Fruit fly (Drosophila melanogaster): ENCODE data around the gene Alp1.

Alp1 gene

DNA sequence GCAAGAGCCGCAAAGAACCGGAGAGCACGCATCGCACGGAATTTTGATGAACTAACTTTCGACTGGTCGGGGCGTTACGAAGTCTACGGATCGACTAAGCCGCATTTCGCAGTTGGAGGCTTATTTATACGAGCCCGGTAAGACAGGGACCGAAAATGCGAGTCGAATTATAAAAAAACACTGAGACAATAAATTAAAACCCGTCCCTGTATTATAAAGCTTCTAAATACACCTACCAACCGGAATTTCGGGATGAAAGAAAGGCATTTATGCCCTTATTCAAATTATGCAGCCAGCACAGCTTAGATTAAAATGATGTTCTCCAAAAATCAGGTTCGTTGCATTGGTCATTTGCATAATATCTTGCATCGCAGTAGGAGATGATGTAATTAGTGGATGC is at the start of gene Alp1:
Alp1 (minus strand) TSS at position 101 of the 400 bp plus-strand sequence.
- no peak for TF ChIP-seq noc (tag; optimal IDR thresholded peaks at IDR 0.05)

dm6 chr3L:21492723-21493316 is 48.2 kb upstream of the Alp1 start, which contains the start of the genes CG7202 and CG7519:
Gene CG7202, minus strand, starts transcription at chr3L:21492773.
Gene CG7519, plus strand, starts transcription at chr3L:21493083.
- no peak for TF ChIP-seq noc (tag; optimal IDR thresholded peaks at IDR 0.05)

DNA sequence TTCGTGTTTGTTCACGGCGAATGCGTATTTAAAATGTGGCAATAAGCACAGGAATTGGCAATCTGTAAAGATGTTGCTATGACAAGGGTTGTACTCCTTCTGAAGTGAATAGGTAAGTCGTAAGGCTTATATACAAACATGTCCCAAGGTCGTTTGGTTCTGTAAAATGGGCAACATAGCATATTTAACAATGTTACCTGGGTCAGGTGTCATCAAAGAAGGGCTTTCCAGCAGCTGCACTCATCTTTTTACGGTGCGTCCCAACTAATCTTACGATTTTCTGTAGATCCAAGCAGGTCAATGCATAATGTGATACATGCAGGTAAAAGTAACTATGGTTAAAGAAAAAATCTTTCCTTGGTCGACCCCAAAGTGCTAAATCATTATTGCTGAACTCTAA is 45.9 kb upstream of the Alp1 start, which contains the start of gene Neu2:
Neu2 (minus strand) TSS at position 101 of the 400 bp plus-strand sequence.
- no peak for TF ChIP-seq noc (tag; optimal IDR thresholded peaks at IDR 0.05)

dm6 chr3L:21483837-21484236 is 39.2 kb upstream of the Alp1 start:
- no peak for TF ChIP-seq noc (tag; optimal IDR thresholded peaks at IDR 0.05)

- TF ChIP-seq noc (tag; optimal IDR thresholded peaks at IDR 0.05), result no peak
Observed at dm6 chr3L:21482100-21482499, 37.5 kb upstream of the Alp1 start.

DNA sequence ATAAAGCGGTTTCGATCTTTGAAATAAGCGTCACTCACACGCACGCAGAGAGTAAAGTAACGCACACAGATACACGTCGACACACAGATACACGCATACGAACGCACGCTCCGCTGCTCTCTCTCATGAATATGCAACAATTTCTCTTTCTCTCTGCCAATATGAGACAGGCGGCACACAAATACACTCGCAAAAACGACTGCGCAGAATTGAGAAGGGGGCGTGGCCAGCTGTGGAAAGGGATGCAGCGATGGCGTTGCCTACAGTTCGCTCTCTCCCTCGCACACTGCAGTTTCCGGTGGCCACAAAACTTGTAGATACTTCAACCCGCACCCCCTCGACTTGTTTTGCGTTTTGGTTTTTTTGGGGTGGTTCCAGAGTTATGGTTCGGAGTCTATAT is 35.0 kb upstream of the Alp1 start:
- no peak for TF ChIP-seq noc (tag; optimal IDR thresholded peaks at IDR 0.05)

- no peak for TF ChIP-seq noc (tag; optimal IDR thresholded peaks at IDR 0.05)
Observed at dm6 chr3L:21477866-21478265, 33.2 kb upstream of the Alp1 start.

- TF ChIP-seq noc (tag; optimal IDR thresholded peaks at IDR 0.05), result no peak
Observed at dm6 chr3L:21476429-21477006, 31.9 kb upstream of the Alp1 start, which contains the start of gene croc. Gene croc, minus strand, starts transcription at chr3L:21476479.

DNA sequence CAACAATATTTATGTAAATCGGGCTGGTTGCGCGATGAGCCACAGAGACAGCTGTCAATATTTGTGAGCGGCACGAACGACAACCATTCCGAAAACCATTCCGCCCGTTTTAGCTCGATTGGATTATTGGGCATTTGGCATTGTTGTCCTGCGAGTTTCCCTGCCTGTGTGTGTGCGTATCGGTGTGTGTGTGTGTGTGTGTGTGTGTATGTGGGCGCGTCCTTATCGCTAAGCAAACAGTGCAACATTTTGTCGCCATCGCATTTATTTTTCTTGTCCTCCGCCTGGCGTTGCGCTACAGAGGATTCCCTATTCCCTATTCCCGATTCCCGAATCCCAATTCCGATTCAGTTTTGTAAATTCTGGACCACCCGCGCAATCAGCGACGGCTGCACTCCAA is 27.3 kb upstream of the Alp1 start:
- no peak for TF ChIP-seq noc (tag; optimal IDR thresholded peaks at IDR 0.05)

DNA sequence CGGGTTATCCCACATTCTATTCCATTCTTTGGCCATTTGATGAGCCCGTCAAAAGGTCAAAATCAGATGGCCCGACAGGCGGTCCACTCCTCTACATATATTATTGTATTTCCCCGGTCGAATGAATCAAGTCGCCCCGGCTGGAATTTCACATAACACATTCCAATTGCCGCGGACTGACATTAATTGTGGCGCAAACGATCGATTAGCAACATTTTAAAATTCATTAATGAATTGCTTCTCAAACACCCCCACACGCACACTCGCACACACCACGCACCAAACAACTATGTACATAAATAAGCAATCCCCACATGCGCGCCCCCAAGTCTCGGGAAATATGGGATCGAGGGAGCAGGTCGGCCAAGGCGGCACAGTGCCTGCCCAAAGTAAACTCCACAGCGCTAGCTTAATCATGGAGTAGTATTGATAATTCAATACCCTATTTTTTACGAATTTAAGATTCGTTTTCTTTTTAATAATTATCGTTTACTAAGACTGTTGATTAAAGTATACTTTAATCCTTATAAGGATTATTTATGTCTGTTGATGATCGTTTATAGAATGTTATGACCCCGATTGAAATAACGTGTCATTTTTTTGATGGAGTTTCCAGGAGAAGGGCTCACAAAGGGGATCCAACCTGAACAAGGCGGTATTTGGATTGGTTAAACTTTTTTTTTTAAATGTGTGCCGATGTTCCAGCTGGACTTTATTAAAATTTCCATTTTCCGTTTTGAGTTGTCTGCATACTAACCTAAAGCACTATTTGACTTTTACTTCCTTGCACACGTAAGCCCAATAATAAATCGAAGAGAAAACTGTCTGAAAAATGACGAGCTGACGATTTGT is 20.9 kb upstream of the Alp1 start:
- TF ChIP-seq noc (tag; optimal IDR thresholded peaks at IDR 0.05), result no peak

dm6 chr3L:21464240-21464639 is 19.6 kb upstream of the Alp1 start:
- TF ChIP-seq noc (tag; optimal IDR thresholded peaks at IDR 0.05), result no peak

- no peak for TF ChIP-seq noc (tag; optimal IDR thresholded peaks at IDR 0.05)
Observed at dm6 chr3L:21462860-21463259, 18.2 kb upstream of the Alp1 start.

dm6 chr3L:21460149-21460873 is 15.7 kb upstream of the Alp1 start:
- no peak for TF ChIP-seq noc (tag; optimal IDR thresholded peaks at IDR 0.05)

DNA sequence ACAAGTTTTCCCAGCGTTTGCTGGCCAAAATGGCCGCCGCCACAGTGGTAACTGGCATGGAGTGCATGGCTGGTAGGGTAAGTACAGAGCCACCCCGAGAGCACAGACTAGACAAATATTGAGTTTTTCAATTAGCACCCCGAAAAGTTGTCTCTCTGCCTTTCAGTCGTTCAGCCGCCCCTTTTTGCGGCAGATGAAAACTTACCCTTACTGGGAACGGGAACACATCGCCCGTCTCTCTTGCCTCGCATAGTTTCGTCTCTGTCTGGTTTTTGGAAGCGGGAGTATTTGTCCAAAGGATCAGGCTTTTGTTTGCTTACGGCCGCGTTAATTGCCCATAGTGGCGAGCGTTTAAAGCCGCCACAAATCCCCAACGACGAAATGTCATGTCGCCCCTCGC is 14.1 kb upstream of the Alp1 start:
- no peak for TF ChIP-seq noc (tag; optimal IDR thresholded peaks at IDR 0.05)

dm6 chr3L:21455196-21455595 is 10.6 kb upstream of the Alp1 start:
- TF ChIP-seq noc (tag; optimal IDR thresholded peaks at IDR 0.05), result no peak

DNA sequence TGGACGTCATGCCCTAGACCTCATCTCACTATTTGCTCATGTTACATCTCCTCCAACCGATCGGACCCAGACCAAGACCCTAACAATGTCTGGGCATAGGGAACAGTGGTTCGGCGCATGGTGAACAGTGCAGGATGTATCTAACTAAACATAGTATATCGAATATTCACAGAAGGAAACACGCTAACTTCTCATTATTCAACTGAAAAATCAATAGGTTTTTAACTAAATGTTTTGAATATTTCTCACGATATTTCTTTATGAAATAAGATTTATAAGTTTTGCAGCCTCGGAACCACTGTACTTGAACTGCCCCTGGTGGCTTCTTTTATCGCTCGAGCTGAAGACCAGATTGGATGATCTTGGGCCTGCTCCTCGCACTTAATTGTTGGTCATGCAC is 9.0 kb upstream of the Alp1 start:
- TF ChIP-seq noc (tag; optimal IDR thresholded peaks at IDR 0.05), result no peak

Data from whole organism, larva.